Fruit fly (Drosophila melanogaster): ENCODE measurements around the gene ppk21.

The ppk21 gene

DNA sequence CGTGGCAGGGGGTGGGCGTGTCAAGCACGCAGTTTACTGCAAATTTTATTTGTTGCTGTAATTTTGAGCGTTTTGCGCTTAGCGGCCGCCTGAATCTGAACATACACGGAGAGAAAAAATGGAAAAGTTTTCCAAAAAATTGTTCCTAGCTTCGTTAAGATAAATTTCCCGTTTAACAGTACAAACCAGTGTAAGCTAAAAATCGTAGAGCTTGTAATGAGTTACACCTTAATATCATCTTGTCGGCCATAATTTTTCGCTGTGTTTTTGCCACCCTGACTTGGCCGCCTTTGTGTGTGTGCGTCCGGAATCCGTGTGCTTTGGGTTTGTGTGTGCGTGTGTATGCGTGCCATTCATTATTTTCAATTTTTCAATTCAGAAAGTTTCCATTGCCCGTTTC, 13.1 kb upstream of the ppk21 start (continued):
- no peak for TF ChIP-seq wor (GFP tag; IDR thresholded peaks at IDR 0.05)
- TF ChIP-seq Fer3 (tag; optimal IDR thresholded peaks at IDR 0.05), result peak; percentile 48
- no peak for TF ChIP-seq Atf-2 (GFP tag; optimal IDR thresholded peaks at IDR 0.05)
- no peak for TF ChIP-seq prd (optimal IDR thresholded peaks at IDR 0.05)
- TF ChIP-seq prd (GFP tag; IDR thresholded peaks at IDR 0.05), result peak; percentile 51; the same call in 2 of the 3 replicates
- TF ChIP-seq CG7963 (GFP tag; IDR thresholded peaks at IDR 0.05; ENCODE audit: partially characterized antibody), result no peak
- no peak for TF ChIP-seq CG4617 (GFP tag; optimal IDR thresholded peaks at IDR 0.05; ENCODE audit: borderline replicate concordance)
- peak; percentile 39 for TF ChIP-seq grau (tag; optimal IDR thresholded peaks at IDR 0.05)
- TF ChIP-seq phol (tag; optimal IDR thresholded peaks at IDR 0.05), result peak; percentile 6
- no peak for TF ChIP-seq HmgD (GFP tag; optimal IDR thresholded peaks at IDR 0.05)
- no peak for TF ChIP-seq bowl (GFP tag; IDR thresholded peaks at IDR 0.05)
- no peak for TF ChIP-seq CG17568 (GFP tag; optimal IDR thresholded peaks at IDR 0.05)
- TF ChIP-seq pum (GFP tag; optimal IDR thresholded peaks at IDR 0.05), result no peak
- TF ChIP-seq NK7.1 (GFP tag; optimal IDR thresholded peaks at IDR 0.05), result no peak
- no peak for TF ChIP-seq CG5180 (GFP tag; optimal IDR thresholded peaks at IDR 0.05)
- no peak for TF ChIP-seq sens-2 (GFP tag; IDR thresholded peaks at IDR 0.05)
- no peak for TF ChIP-seq maf-S (GFP tag; optimal IDR thresholded peaks at IDR 0.05)
- TF ChIP-seq CG9727 (GFP tag; optimal IDR thresholded peaks at IDR 0.05), result peak; percentile 33
- TF ChIP-seq CG7987 (GFP tag; optimal IDR thresholded peaks at IDR 0.05), result no peak
- no peak for TF ChIP-seq pho (GFP tag; optimal IDR thresholded peaks at IDR 0.05)
- TF ChIP-seq Max (GFP tag; optimal IDR thresholded peaks at IDR 0.05), result no peak
- TF ChIP-seq MTF-1 (GFP tag; optimal IDR thresholded peaks at IDR 0.05; ENCODE audit: borderline replicate concordance), result no peak
- TF ChIP-seq MBD-R2 (GFP tag; IDR thresholded peaks at IDR 0.05), result peak; percentile 23; the same call in 1 of the 2 replicates
- no peak for TF ChIP-seq Taf1 (GFP tag; IDR thresholded peaks at IDR 0.05)
- TF ChIP-seq CG1529 (GFP tag; optimal IDR thresholded peaks at IDR 0.05), result no peak
- TF ChIP-seq zen2 (GFP tag; IDR thresholded peaks at IDR 0.05; ENCODE audit: partially characterized antibody), result no peak
- TF ChIP-seq MESR4 (GFP tag; optimal IDR thresholded peaks at IDR 0.05), result no peak
- TF ChIP-seq zen (tag; optimal IDR thresholded peaks at IDR 0.05), result no peak
- TF ChIP-seq eyg (GFP tag; optimal IDR thresholded peaks at IDR 0.05), result no peak
- no peak for TF ChIP-seq CG10979 (tag; optimal IDR thresholded peaks at IDR 0.05)
- no peak for TF ChIP-seq Usf (GFP tag; optimal IDR thresholded peaks at IDR 0.05)
- TF ChIP-seq Hey (tag; optimal IDR thresholded peaks at IDR 0.05), result no peak
- peak; percentile 32 for TF ChIP-seq CG10147 (GFP tag; optimal IDR thresholded peaks at IDR 0.05)
- no peak for TF ChIP-seq Doc3 (GFP tag; IDR thresholded peaks at IDR 0.05; ENCODE audit: partially characterized antibody)
- no peak for TF ChIP-seq CG4360 (GFP tag; IDR thresholded peaks at IDR 0.05)
- no peak for TF ChIP-seq CG3847 (GFP tag; IDR thresholded peaks at IDR 0.05)
- peak; percentile 9 for TF ChIP-seq sens (GFP tag)
- no peak for TF ChIP-seq Dip3 (GFP tag; optimal IDR thresholded peaks at IDR 0.05)

DNA sequence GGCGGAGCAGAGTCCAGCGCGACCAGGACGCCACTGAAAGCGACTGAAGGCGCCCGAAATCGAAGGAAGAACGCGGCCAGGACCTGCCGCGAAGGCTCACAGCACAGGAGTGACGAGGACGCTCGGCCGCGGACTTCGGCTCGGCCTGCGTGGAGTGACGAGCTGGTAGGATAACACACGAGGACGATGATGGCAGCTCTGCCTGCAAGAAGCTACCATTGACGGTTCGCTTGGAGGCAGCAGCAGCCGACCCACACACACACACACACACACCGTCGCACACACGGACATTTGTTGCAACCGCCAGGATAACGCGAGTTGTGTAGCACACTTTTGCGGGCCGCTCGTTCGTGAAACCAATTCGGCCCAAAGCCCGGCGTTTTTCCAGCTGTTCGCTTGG, 4.6 kb upstream of the ppk21 start, which contains the start of gene Dop1R2:
Gene Dop1R2, minus strand, starts transcription at position 35 of the 400 bp plus-strand sequence.
- TF ChIP-seq Deaf1 (tag; optimal IDR thresholded peaks at IDR 0.05), result peak; percentile 96
- no peak for TF ChIP-seq CG34422 (GFP tag; IDR thresholded peaks at IDR 0.05)
- TF ChIP-seq abd-A (tag; optimal IDR thresholded peaks at IDR 0.05), result peak; percentile 45
- 0 out of 3 replicates have a peak, but pooled peaks have one; percentile 20 for TF ChIP-seq CG11456 (GFP tag; IDR thresholded peaks at IDR 0.05)
- TF ChIP-seq CG12155 (GFP tag; optimal IDR thresholded peaks at IDR 0.05), result no peak
- 0 out of 2 replicates have a peak, but pooled peaks have one; percentile 20 for TF ChIP-seq CG32532 (GFP tag; IDR thresholded peaks at IDR 0.05)
- TF ChIP-seq CG18599 (GFP tag; optimal IDR thresholded peaks at IDR 0.05), result peak; percentile 1
- TF ChIP-seq Hr3 (GFP tag; optimal IDR thresholded peaks at IDR 0.05), result no peak
- TF ChIP-seq E2f1 (GFP tag; IDR thresholded peaks at IDR 0.05), result peak; percentile 23; the same call in 1 of the 2 replicates
- no peak for TF ChIP-seq tgo (GFP tag; IDR thresholded peaks at IDR 0.05)
- TF ChIP-seq Tbp (GFP tag; optimal IDR thresholded peaks at IDR 0.05), result no peak
- peak; percentile 8 for TF ChIP-seq CG10543 (GFP tag; optimal IDR thresholded peaks at IDR 0.05)
- no peak for TF ChIP-seq CG9817 (tag; optimal IDR thresholded peaks at IDR 0.05)
- TF ChIP-seq Jarid2 (GFP tag; optimal IDR thresholded peaks at IDR 0.05), result peak; percentile 0
- TF ChIP-seq scrt (GFP tag; optimal IDR thresholded peaks at IDR 0.05), result peak; percentile 41
- TF ChIP-seq CG9932 (GFP tag; IDR thresholded peaks at IDR 0.05), result peak; percentile 43

All from whole organism, embryonic.